Worm (Caenorhabditis elegans): Measurements from ENCODE around the gene C27H5.12.

Gene C27H5.12

ce11 chrII:7183493-7184272 lies 22.3 kb upstream of the C27H5.12 start, which contains the start of gene pdl-1 (continued):
- peak; percentile 87 for TF ChIP-seq sdc-2 (tag; optimal IDR thresholded peaks at IDR 0.05)
- TF ChIP-seq pax-1 (tag; optimal IDR thresholded peaks at IDR 0.05) = no peak
- TF ChIP-seq pros-1 (tag; optimal IDR thresholded peaks at IDR 0.05) = peak; percentile 83
- peak; percentile 68 for TF ChIP-seq hlh-30 (tag; optimal IDR thresholded peaks at IDR 0.05; ENCODE audit: insufficient read depth)
- peak; percentile 89 for TF ChIP-seq dve-1 (tag; optimal IDR thresholded peaks at IDR 0.05)
- TF ChIP-seq elt-4 (tag; optimal IDR thresholded peaks at IDR 0.05) = peak; percentile 84
- peak; percentile 94 for TF ChIP-seq elt-2 (tag; optimal IDR thresholded peaks at IDR 0.05)
- peak; percentile 92 for TF ChIP-seq madf-2 (tag; optimal IDR thresholded peaks at IDR 0.05)
- TF ChIP-seq F13H6.1 (tag; optimal IDR thresholded peaks at IDR 0.05) = peak; percentile 79
- TF ChIP-seq unc-42 (tag; optimal IDR thresholded peaks at IDR 0.05) = peak; percentile 74
- peak; percentile 61 for TF ChIP-seq lim-6 (tag; optimal IDR thresholded peaks at IDR 0.05)
- TF ChIP-seq K02D7.2 (tag; optimal IDR thresholded peaks at IDR 0.05) = peak; percentile 90
- peak; percentile 76 for TF ChIP-seq ahr-1 (tag; optimal IDR thresholded peaks at IDR 0.05)
- TF ChIP-seq ztf-16 (tag; optimal IDR thresholded peaks at IDR 0.05) = peak; percentile 95
- peak; percentile 31 for TF ChIP-seq ceh-30 (tag; optimal IDR thresholded peaks at IDR 0.05)
- TF ChIP-seq mec-3 (tag; optimal IDR thresholded peaks at IDR 0.05; ENCODE audit: borderline replicate concordance) = peak; percentile 80
- TF ChIP-seq unc-3 (GFP tag; conservative IDR thresholded peaks at IDR 0.05) = peak; percentile 91
- TF ChIP-seq unc-3 (tag; optimal IDR thresholded peaks at IDR 0.05) = peak; percentile 93
- TF ChIP-seq hlh-15 (tag; optimal IDR thresholded peaks at IDR 0.05) = peak; percentile 89
- peak; percentile 94 for TF ChIP-seq sox-4 (tag; optimal IDR thresholded peaks at IDR 0.05)
- TF ChIP-seq ceh-45 (GFP tag; IDR thresholded peaks at IDR 0.05) = peak; percentile 93
- peak; percentile 93 for TF ChIP-seq pat-9 (tag; optimal IDR thresholded peaks at IDR 0.05)
- no peak for TF ChIP-seq ceh-22 (tag; optimal IDR thresholded peaks at IDR 0.05)
- peak; percentile 86 for TF ChIP-seq hlh-8 (tag; optimal IDR thresholded peaks at IDR 0.05)
- TF ChIP-seq pha-4 (tag; optimal IDR thresholded peaks at IDR 0.05) = no peak
- peak; percentile 95 for TF ChIP-seq T23F11.4 (GFP tag; optimal IDR thresholded peaks at IDR 0.05)
- TF ChIP-seq K09A11.1 (tag; optimal IDR thresholded peaks at IDR 0.05; ENCODE audit: insufficient read depth) = peak; percentile 72
- TF ChIP-seq rnt-1 (tag; optimal IDR thresholded peaks at IDR 0.05) = peak; percentile 89
- peak; percentile 85 for TF ChIP-seq ceh-48 (tag; optimal IDR thresholded peaks at IDR 0.05)
- peak; percentile 84 for TF ChIP-seq pqm-1 (tag; optimal IDR thresholded peaks at IDR 0.05)
- peak; percentile 94 for TF ChIP-seq C38D4.7 (GFP tag; optimal IDR thresholded peaks at IDR 0.05)
- peak; percentile 86 for TF ChIP-seq ceh-18 (tag; optimal IDR thresholded peaks at IDR 0.05)
- TF ChIP-seq sox-2 (GFP tag; IDR thresholded peaks at IDR 0.05) = peak; percentile 87
- TF ChIP-seq hlh-6 (tag; optimal IDR thresholded peaks at IDR 0.05) = peak; percentile 97
- TF ChIP-seq nhr-11 (tag; optimal IDR thresholded peaks at IDR 0.05) = no peak
- peak; percentile 89 for TF ChIP-seq lin-11 (tag; optimal IDR thresholded peaks at IDR 0.05)
- peak; percentile 95 for TF ChIP-seq syd-9 (tag; optimal IDR thresholded peaks at IDR 0.05)
- peak; percentile 87 for TF ChIP-seq Y22D7AL.16 (tag; optimal IDR thresholded peaks at IDR 0.05)
- TF ChIP-seq ets-4 (tag; optimal IDR thresholded peaks at IDR 0.05) = no peak
- peak; percentile 92 for TF ChIP-seq ceh-6 (GFP tag; optimal IDR thresholded peaks at IDR 0.05)
- TF ChIP-seq che-1 (tag; optimal IDR thresholded peaks at IDR 0.05) = peak; percentile 92
- peak; percentile 54 for TF ChIP-seq nfya-1 (tag; optimal IDR thresholded peaks at IDR 0.05)
- peak; percentile 88 for TF ChIP-seq C08G9.2 (tag; optimal IDR thresholded peaks at IDR 0.05)
- peak; percentile 89 for TF ChIP-seq ceh-14 (tag; optimal IDR thresholded peaks at IDR 0.05)
- TF ChIP-seq fkh-6 (tag; optimal IDR thresholded peaks at IDR 0.05) = peak; percentile 91
